Worm (Caenorhabditis elegans) whole organism, L3 larva: ENCODE data around the gene F19B10.10.

ENCODE experiments used
- ZK546.5 ChIP-seq: sonication (generic microtip); optimal IDR thresholded peaks from 2 replicates; lab custom pipeline; 2017; ENCODE audit warnings: missing biosample characterization, missing genetic modification characterization
- fkh-2 ChIP-seq: fragments of 150-350 bp; optimal IDR thresholded peaks from 2 replicates; lab custom pipeline; 2014; ENCODE audit warnings: missing biosample characterization, missing genetic modification reagents, missing genetic modification characterization
- nhr-28 ChIP-seq: fragments of 150-350 bp; optimal IDR thresholded peaks from 2 replicates; lab custom pipeline; 2014; ENCODE audit warnings: missing biosample characterization, missing genetic modification characterization
- pqm-1 ChIP-seq: fragments of 150-350 bp; optimal IDR thresholded peaks from 2 replicates; lab custom pipeline; 2017; ENCODE audit warnings: missing biosample characterization, missing genetic modification characterization, inconsistent platforms

DNA sequence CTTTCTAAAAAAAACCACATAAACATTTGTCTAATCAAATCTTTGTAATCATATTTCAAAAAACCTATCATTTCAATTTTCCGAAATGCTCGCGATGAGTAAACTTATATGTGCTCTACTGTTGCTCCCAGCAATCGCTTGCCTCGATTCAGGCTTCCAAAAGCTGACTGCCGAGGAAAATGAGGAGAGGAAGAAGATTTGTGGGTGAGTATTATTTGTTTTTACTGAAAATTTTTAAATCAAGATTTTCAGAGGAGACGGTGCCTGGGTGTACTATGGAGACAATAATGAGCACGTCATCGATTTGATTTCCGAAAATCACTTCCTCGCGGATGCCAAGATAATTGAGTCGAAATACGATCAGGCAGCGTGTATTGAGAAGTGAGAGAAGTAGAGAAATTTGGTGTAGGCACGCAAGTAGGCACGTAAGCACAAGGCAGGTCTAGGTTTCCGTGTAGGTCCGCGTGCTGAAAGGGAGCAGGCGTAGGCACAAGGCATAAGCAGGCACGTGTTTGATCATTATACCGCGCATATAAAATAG lies 43.0 kb upstream of the F19B10.10 start, which contains the start of gene C46E10.1:
- no peak for TF ChIP-seq fkh-2
- no peak for TF ChIP-seq nhr-28 (tag; lab: Kevin White, UChicago)
- no peak for TF ChIP-seq pqm-1 (tag; lab: Kevin White, UChicago)
- no peak for TF ChIP-seq ZK546.5 (tag; lab: Kevin White, UChicago)
